Fruit fly (Drosophila melanogaster) S2 (cell line): ENCODE results near the gene CG6294.

Experiments used
- CG8478 ChIP-seq: fragments of >200 bp; optimal IDR thresholded peaks from 2 replicates; lab custom pipeline; 2018
- CTCF ChIP-seq, 2 experiments: fragments of >200 bp; optimal IDR thresholded peaks; 2 replicates each; lab custom pipeline; 2018

- TF ChIP-seq CG8478 (no peak), CTCF (optimal IDR thresholded peaks at IDR 0.05; lab: Kevin White, UChicago) (no peak)
These were observed 24.2 kb downstream of the CG6294 start, which contains the start of gene Gmap for dm6 chrX:15486682-15487081.
